Fruit fly (Drosophila melanogaster) whole organism, embryonic: ENCODE results near the gene Obp73a.

Experiments used
- Atf6 ChIP-seq: fragments of 200-800 bp; sonication (Bioruptor generic); IDR thresholded peaks from 2 replicates; pipeline ENCODE4 v1.3.6; 2022; ENCODE audit warnings: missing biosample characterization, missing genetic modification characterization
- CG10654 ChIP-seq: fragments of 200-800 bp; sonication (Bioruptor generic); optimal IDR thresholded peaks from 2 replicates; lab custom pipeline; 2016; ENCODE audit warnings: missing biosample characterization, missing genetic modification characterization
- CG11695 ChIP-seq: fragments of 200-800 bp; sonication (Bioruptor generic); IDR thresholded peaks from 3 replicates; pipeline ENCODE4 v1.3.6; 2022; ENCODE audit warnings: missing biosample characterization, missing genetic modification characterization
- CG15479 ChIP-seq: fragments of 200-800 bp; sonication (Bioruptor generic); optimal IDR thresholded peaks from 3 replicates; lab custom pipeline; 2019; ENCODE audit warnings: missing biosample characterization, mild to moderate bottlenecking, missing genetic modification characterization, moderate library complexity
- CG15601 ChIP-seq: fragments of 200-800 bp; sonication (Bioruptor generic); optimal IDR thresholded peaks from 3 replicates; lab custom pipeline; 2019; ENCODE audit warnings: missing biosample characterization, mild to moderate bottlenecking, missing genetic modification characterization, moderate library complexity
- CG16863 ChIP-seq: fragments of 200-800 bp; sonication (Bioruptor generic); optimal IDR thresholded peaks from 3 replicates; lab custom pipeline; 2016; ENCODE audit warnings: missing biosample characterization, missing genetic modification characterization
- CG17186 ChIP-seq: fragments of 200-800 bp; sonication (Bioruptor generic); optimal IDR thresholded peaks from 3 replicates; lab custom pipeline; 2017; ENCODE audit warnings: missing biosample characterization, missing genetic modification reagents, missing genetic modification characterization
- CG17359 ChIP-seq: fragments of 200-800 bp; sonication (Bioruptor generic); optimal IDR thresholded peaks from 3 replicates; lab custom pipeline; 2018; ENCODE audit warnings: missing biosample characterization, mild to moderate bottlenecking, missing genetic modification characterization, moderate library complexity
- CG2116 ChIP-seq: fragments of 200-800 bp; sonication (Bioruptor generic); optimal IDR thresholded peaks from 3 replicates; lab custom pipeline; 2018; ENCODE audit warnings: missing biosample characterization, mild to moderate bottlenecking, missing genetic modification characterization
- CG31365 ChIP-seq: fragments of 200-800 bp; sonication (Bioruptor generic); optimal IDR thresholded peaks from 2 replicates; lab custom pipeline; 2018; ENCODE audit warnings: missing biosample characterization, mild to moderate bottlenecking, missing genetic modification characterization
- CG43689 ChIP-seq: fragments of 200-800 bp; sonication (Bioruptor generic); IDR thresholded peaks from 2 replicates; pipeline ENCODE4 v1.3.6; 2022; ENCODE audit warnings: missing biosample characterization, missing genetic modification characterization
- CG5180 ChIP-seq: fragments of 200-800 bp; sonication (Bioruptor generic); optimal IDR thresholded peaks from 3 replicates; lab custom pipeline; 2017; ENCODE audit warnings: missing biosample characterization, missing genetic modification characterization, mild to moderate bottlenecking, moderate library complexity, missing genetic modification reagents
- CG9797 ChIP-seq: fragments of 200-800 bp; sonication (Bioruptor generic); optimal IDR thresholded peaks from 3 replicates; lab custom pipeline; 2018; ENCODE audit warnings: missing biosample characterization, mild to moderate bottlenecking, missing genetic modification characterization
- Drgx ChIP-seq: fragments of 200-800 bp; sonication (Bioruptor generic); IDR thresholded peaks from 2 replicates; pipeline ENCODE4 v1.3.6; 2022; ENCODE audit warnings: missing biosample characterization, missing genetic modification characterization
- HmgD ChIP-seq: fragments of 200-800 bp; sonication (Bioruptor generic); optimal IDR thresholded peaks from 3 replicates; lab custom pipeline; 2016; ENCODE audit warnings: missing biosample characterization, missing genetic modification characterization
- Hmx ChIP-seq: fragments of 200-800 bp; sonication (Bioruptor generic); optimal IDR thresholded peaks from 2 replicates; lab custom pipeline; 2016; ENCODE audit warnings: missing biosample characterization, missing genetic modification characterization
- Nf-YC ChIP-seq: fragments of 200-800 bp; optimal IDR thresholded peaks from 3 replicates; lab custom pipeline; 2019; ENCODE audit warnings: missing biosample characterization, mild to moderate bottlenecking, missing genetic modification characterization, moderate library complexity
- Oli ChIP-seq: fragments of 200-800 bp; sonication (Bioruptor generic); optimal IDR thresholded peaks from 2 replicates; lab custom pipeline; 2018; ENCODE audit warnings: missing biosample characterization, mild to moderate bottlenecking, missing genetic modification characterization, moderate library complexity
- Pdp1 ChIP-seq, 2 experiments: fragments of 200-800 bp; sonication (Bioruptor generic); optimal IDR thresholded peaks; 3 replicates each; lab custom pipeline; 2016; ENCODE audit warnings: missing biosample characterization in 2 of 2, missing genetic modification characterization in 2 of 2, mild to moderate bottlenecking in 1 of 2, moderate library complexity in 1 of 2
- Usf ChIP-seq: fragments of 200-800 bp; sonication (Bioruptor generic); optimal IDR thresholded peaks from 2 replicates; lab custom pipeline; 2017; ENCODE audit warnings: missing genotype, missing biosample characterization, missing genetic modification characterization
- amos ChIP-seq: fragments of 200-800 bp; sonication (Bioruptor generic); IDR thresholded peaks from 2 replicates; pipeline ENCODE4 v1.3.6; 2022; ENCODE audit warnings: missing biosample characterization, missing genetic modification characterization; ENCODE audit not compliant: partially characterized antibody
- ase ChIP-seq: fragments of 200-800 bp; sonication (Bioruptor generic); IDR thresholded peaks from 3 replicates; pipeline ENCODE4 v1.3.6; 2022; ENCODE audit warnings: missing biosample characterization, missing genetic modification characterization
- bcd ChIP-seq: fragments of 200-800 bp; sonication (Bioruptor generic); optimal IDR thresholded peaks from 2 replicates; lab custom pipeline; 2017; ENCODE audit warnings: missing biosample characterization, mild to moderate bottlenecking, missing genetic modification characterization
- bigmax ChIP-seq: fragments of 200-800 bp; sonication (Bioruptor generic); optimal IDR thresholded peaks from 2 replicates; lab custom pipeline; 2018; ENCODE audit warnings: missing biosample characterization, mild to moderate bottlenecking, missing genetic modification characterization
- cg ChIP-seq: fragments of 200-800 bp; sonication (Bioruptor generic); optimal IDR thresholded peaks from 3 replicates; lab custom pipeline; 2019; ENCODE audit warnings: missing biosample characterization, mild to moderate bottlenecking, missing genetic modification characterization, moderate library complexity
- crol ChIP-seq: fragments of 200-800 bp; sonication (Bioruptor generic); IDR thresholded peaks from 2 replicates; pipeline ENCODE4 v1.3.6; 2022; ENCODE audit warnings: missing biosample characterization, missing genetic modification characterization
- dan ChIP-seq: fragments of 200-800 bp; sonication (Bioruptor generic); IDR thresholded peaks from 2 replicates; pipeline ENCODE4 v1.3.6; 2022; ENCODE audit warnings: missing biosample characterization, missing genetic modification characterization
- gfzf ChIP-seq: fragments of 200-800 bp; sonication (Bioruptor generic); optimal IDR thresholded peaks from 2 replicates; lab custom pipeline; 2016; ENCODE audit warnings: missing biosample characterization, mild to moderate bottlenecking, missing genetic modification characterization, moderate library complexity
- grau ChIP-seq: fragments of 200-800 bp; optimal IDR thresholded peaks from 3 replicates; lab custom pipeline; 2019; ENCODE audit warnings: missing biosample characterization, mild to moderate bottlenecking, missing genetic modification characterization, moderate library complexity
- gsb-n ChIP-seq: fragments of 200-800 bp; sonication (Bioruptor generic); optimal IDR thresholded peaks from 3 replicates; lab custom pipeline; 2018; ENCODE audit warnings: missing biosample characterization, mild to moderate bottlenecking, missing genetic modification characterization
- ham ChIP-seq: fragments of 200-800 bp; sonication (Bioruptor generic); IDR thresholded peaks from 2 replicates; pipeline ENCODE4 v1.3.6; 2022; ENCODE audit warnings: missing biosample characterization, missing genetic modification characterization
- hth ChIP-seq: fragments of >200 bp; optimal IDR thresholded peaks from 2 replicates; lab custom pipeline; 2017; ENCODE audit warnings: inconsistent platforms
- inv ChIP-seq: fragments of 200-800 bp; sonication (Bioruptor generic); IDR thresholded peaks from 2 replicates; pipeline ENCODE4 v1.3.6; 2022; ENCODE audit warnings: missing biosample characterization, missing genetic modification characterization; ENCODE audit not compliant: partially characterized antibody
- jing ChIP-seq: fragments of 200-800 bp; sonication (Bioruptor generic); optimal IDR thresholded peaks from 2 replicates; lab custom pipeline; 2018; ENCODE audit warnings: missing biosample characterization, mild to moderate bottlenecking, missing genetic modification characterization
- lab ChIP-seq: fragments of 200-800 bp; sonication (Bioruptor generic); optimal IDR thresholded peaks from 3 replicates; lab custom pipeline; 2017; ENCODE audit warnings: missing biosample characterization, missing genetic modification characterization, mild to moderate bottlenecking, moderate library complexity, missing genetic modification reagents
- nau ChIP-seq: fragments of 200-800 bp; sonication (Bioruptor generic); optimal IDR thresholded peaks from 3 replicates; lab custom pipeline; 2017; ENCODE audit warnings: missing biosample characterization, mild to moderate bottlenecking, missing genetic modification characterization, missing genetic modification reagents
- peb ChIP-seq: fragments of 200-800 bp; sonication (Bioruptor generic); IDR thresholded peaks from 2 replicates; pipeline ENCODE4 v1.3.6; 2022; ENCODE audit warnings: missing biosample characterization, missing genetic modification characterization
- pfk ChIP-seq: fragments of 200-800 bp; sonication (Bioruptor generic); optimal IDR thresholded peaks from 2 replicates; lab custom pipeline; 2018; ENCODE audit warnings: missing biosample characterization, mild to moderate bottlenecking, missing genetic modification characterization, moderate library complexity
- pzg ChIP-seq: fragments of 200-800 bp; sonication (Bioruptor generic); optimal IDR thresholded peaks from 3 replicates; lab custom pipeline; 2018; ENCODE audit warnings: missing biosample characterization, mild to moderate bottlenecking, missing genetic modification characterization, moderate library complexity
- scrt ChIP-seq: fragments of 200-800 bp; sonication (Bioruptor generic); optimal IDR thresholded peaks from 2 replicates; lab custom pipeline; 2018; ENCODE audit warnings: missing biosample characterization, mild to moderate bottlenecking, missing genetic modification characterization, moderate library complexity
- sima ChIP-seq: fragments of 200-800 bp; sonication (Bioruptor generic); optimal IDR thresholded peaks from 2 replicates; lab custom pipeline; 2016; ENCODE audit warnings: missing biosample characterization, missing genetic modification characterization
- sisA ChIP-seq: fragments of 200-800 bp; sonication (Bioruptor generic); IDR thresholded peaks from 2 replicates; pipeline ENCODE4 v1.3.6; 2022; ENCODE audit warnings: missing biosample characterization, missing genetic modification characterization
- tgo ChIP-seq: fragments of 200-800 bp; sonication (Bioruptor generic); IDR thresholded peaks from 3 replicates; pipeline ENCODE4 v1.3.6; 2022; ENCODE audit warnings: missing biosample characterization, missing genetic modification characterization
- tio ChIP-seq: fragments of 200-800 bp; sonication (Bioruptor generic); optimal IDR thresholded peaks from 2 replicates; lab custom pipeline; 2017; ENCODE audit warnings: missing biosample characterization, missing genetic modification characterization, inconsistent platforms
- tup ChIP-seq: fragments of 200-800 bp; sonication (Bioruptor generic); optimal IDR thresholded peaks from 2 replicates; lab custom pipeline; 2016; ENCODE audit warnings: missing biosample characterization, mild to moderate bottlenecking, missing genetic modification characterization, moderate library complexity
- unpg ChIP-seq: fragments of 200-800 bp; sonication (Bioruptor generic); optimal IDR thresholded peaks from 3 replicates; lab custom pipeline; 2018; ENCODE audit warnings: missing biosample characterization, mild to moderate bottlenecking, missing genetic modification characterization, moderate library complexity
- usp ChIP-seq: fragments of >200 bp; optimal IDR thresholded peaks from 2 replicates; lab custom pipeline; 2017; ENCODE audit warnings: missing biosample characterization, missing genetic modification characterization
- yki ChIP-seq: fragments of >200 bp; optimal IDR thresholded peaks from 3 replicates; lab custom pipeline; 2018

The Obp73a gene

DNA sequence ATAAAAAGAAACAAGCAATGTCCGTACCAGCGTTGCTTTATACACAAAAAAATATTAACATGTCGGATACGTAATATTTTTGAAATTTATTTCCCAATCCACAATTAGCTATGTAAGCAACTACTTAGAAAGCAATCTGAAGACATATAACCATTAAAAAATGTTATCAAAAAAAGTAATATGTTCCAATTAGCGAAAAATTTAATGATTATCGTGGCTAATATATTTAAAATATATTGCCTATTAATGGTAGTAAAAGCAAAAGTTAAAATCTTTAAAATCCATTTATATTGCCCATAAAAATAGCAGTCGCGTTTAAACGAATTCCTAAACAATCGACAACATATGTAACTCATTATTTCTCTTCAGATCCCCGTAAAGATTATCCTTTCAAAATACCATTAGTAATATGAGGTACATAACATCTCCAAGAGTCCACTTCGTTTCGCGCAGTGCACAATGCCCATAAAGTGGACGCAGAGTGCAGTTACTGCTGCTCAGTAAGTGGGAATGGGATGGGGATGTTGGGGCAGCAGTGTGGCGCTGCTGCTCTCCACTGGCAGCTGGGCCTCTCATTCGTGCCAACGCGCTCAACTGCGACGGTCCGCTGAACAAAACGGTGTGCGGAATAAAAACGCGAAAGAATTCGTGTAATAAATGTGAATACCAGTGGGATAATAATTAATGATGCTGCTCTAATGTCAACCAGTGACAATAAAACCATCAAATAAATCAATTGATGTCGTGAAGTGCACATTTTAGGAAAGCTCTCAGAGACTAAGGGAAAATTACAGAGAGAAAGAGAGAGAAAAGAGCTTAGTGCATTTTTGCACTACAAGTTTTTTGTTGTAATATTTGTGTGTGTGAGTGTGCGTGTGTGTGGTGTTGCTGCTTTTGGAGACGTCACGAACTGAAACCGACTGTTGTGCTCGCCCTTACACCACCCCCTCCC is 42.2 kb downstream of the Obp73a start (continued):
- no peak for TF ChIP-seq CG15479 (GFP tag; lab: Kevin White, UChicago)
- peak; percentile 9 for TF ChIP-seq CG2116 (GFP tag; lab: Kevin White, UChicago)
- TF ChIP-seq gsb-n (tag; lab: Kevin White, UChicago): no peak
- peak; percentile 9 for TF ChIP-seq unpg (GFP tag; lab: Kevin White, UChicago)
- TF ChIP-seq Nf-YC (tag; lab: Kevin White, UChicago): peak; percentile 54
- TF ChIP-seq Oli (tag; lab: Kevin White, UChicago): peak; percentile 75
- no peak for TF ChIP-seq CG17186 (GFP tag; lab: Kevin White, UChicago)
- TF ChIP-seq sisA: peak; percentile 55
- TF ChIP-seq CG11695 (GFP tag; lab: Robert Waterston, UW): peak; percentile 33; the same call in 1 of the 3 replicates
- no peak for TF ChIP-seq Hmx
- peak; percentile 63 for TF ChIP-seq CG5180
- TF ChIP-seq peb: no peak
- peak; percentile 51 for TF ChIP-seq lab (GFP tag; lab: Kevin White, UChicago)
- TF ChIP-seq cg (GFP tag; lab: Kevin White, UChicago): peak; percentile 52
- no peak for TF ChIP-seq usp
- peak; percentile 46 for TF ChIP-seq nau (GFP tag; lab: Kevin White, UChicago)
- TF ChIP-seq amos (GFP tag; lab: Robert Waterston, UW): no peak
- TF ChIP-seq CG17359 (tag; lab: Kevin White, UChicago): peak; percentile 51
- no peak for TF ChIP-seq CG31365
- TF ChIP-seq CG16863 (GFP tag; lab: Kevin White, UChicago): peak; percentile 33
- TF ChIP-seq tio (GFP tag; lab: Kevin White, UChicago): peak; percentile 73
- TF ChIP-seq CG15601 (tag; lab: Kevin White, UChicago): no peak
- TF ChIP-seq pfk (GFP tag; lab: Kevin White, UChicago): no peak
- no peak for TF ChIP-seq crol (GFP tag; lab: Robert Waterston, UW)
- TF ChIP-seq bigmax (GFP tag; lab: Kevin White, UChicago): no peak
- no peak for TF ChIP-seq hth (lab: Kevin White, UChicago)
- no peak for TF ChIP-seq HmgD
- no peak for TF ChIP-seq CG10654 (GFP tag; lab: Kevin White, UChicago)
- TF ChIP-seq dan (GFP tag; lab: Robert Waterston, UW): no peak
- TF ChIP-seq tgo (GFP tag; lab: Robert Waterston, UW): peak; percentile 20; the same call in 2 of the 3 replicates
- TF ChIP-seq grau: peak; percentile 58
- peak; percentile 20; the same call in 1 of the 3 replicates for TF ChIP-seq ase (GFP tag; lab: Robert Waterston, UW)
- TF ChIP-seq Pdp1 (GFP tag; optimal IDR thresholded peaks at IDR 0.05; lab: Kevin White, UChicago): peak; percentile 28 to 46
- TF ChIP-seq Atf6 (GFP tag; lab: Robert Waterston, UW): peak; percentile 42; the same call in 1 of the 2 replicates
- no peak for TF ChIP-seq tup (GFP tag; lab: Kevin White, UChicago)
- no peak for TF ChIP-seq inv (GFP tag; lab: Robert Waterston, UW)
- TF ChIP-seq yki (lab: Kevin White, UChicago): no peak
- TF ChIP-seq pzg (GFP tag; lab: Kevin White, UChicago): no peak
- TF ChIP-seq Usf (GFP tag; lab: Kevin White, UChicago): no peak
- no peak for TF ChIP-seq sima (GFP tag; lab: Kevin White, UChicago)
- peak; percentile 58 for TF ChIP-seq bcd (GFP tag; lab: Kevin White, UChicago)
- TF ChIP-seq ham: 0 out of 2 replicates have a peak, but pooled peaks have one; percentile 37
- TF ChIP-seq Drgx: peak; percentile 80
- no peak for TF ChIP-seq jing (GFP tag; lab: Kevin White, UChicago)
- peak; percentile 2 for TF ChIP-seq scrt (GFP tag; lab: Kevin White, UChicago)
- TF ChIP-seq gfzf (GFP tag; lab: Kevin White, UChicago): no peak
- no peak for TF ChIP-seq CG9797 (GFP tag; lab: Kevin White, UChicago)
- TF ChIP-seq CG43689 (GFP tag; lab: Robert Waterston, UW): no peak
